Fruit fly (Drosophila melanogaster): ENCODE measurements around the gene CG4408.

The CG4408 gene

DNA sequence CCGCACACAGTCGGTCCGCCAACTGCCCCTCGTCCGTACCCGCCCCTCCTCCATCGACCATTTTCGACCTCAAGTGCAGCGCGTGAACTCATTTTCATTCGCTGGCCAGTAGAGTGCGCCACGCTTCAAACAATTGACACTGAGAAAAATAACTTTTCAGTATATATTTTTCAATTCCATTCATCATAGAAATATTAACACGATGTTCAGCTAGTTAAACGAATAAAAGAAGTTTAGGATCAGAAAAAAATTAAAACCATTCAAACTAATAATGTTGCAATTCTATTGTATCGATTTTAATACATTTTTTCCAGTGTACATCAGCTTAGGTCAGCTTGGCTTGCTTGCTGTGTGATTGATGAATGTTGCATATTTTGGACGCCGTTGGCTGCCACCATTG, 23.5 kb upstream of the CG4408 start (continued):
- TF ChIP-seq CG10274 (GFP tag; optimal IDR thresholded peaks at IDR 0.05) (no peak), tap (tag; optimal IDR thresholded peaks at IDR 0.05) (peak; percentile 48), ase (GFP tag; IDR thresholded peaks at IDR 0.05) (peak; percentile 43; the same call in 1 of the 3 replicates), toy (GFP tag; IDR thresholded peaks at IDR 0.05) (no peak), ci (GFP tag; IDR thresholded peaks at IDR 0.05) (peak; percentile 73), pum (GFP tag; optimal IDR thresholded peaks at IDR 0.05) (peak; percentile 46), CG10959 (GFP tag; IDR thresholded peaks at IDR 0.05) (no peak), CG30431 (GFP tag; optimal IDR thresholded peaks at IDR 0.05) (peak; percentile 2), Rx (GFP tag; IDR thresholded peaks at IDR 0.05) (no peak), unpg (GFP tag; optimal IDR thresholded peaks at IDR 0.05) (peak; percentile 74), caup (GFP tag; optimal IDR thresholded peaks at IDR 0.05; ENCODE audit: severe bottlenecking) (no peak), Hr3 (GFP tag; optimal IDR thresholded peaks at IDR 0.05) (peak; percentile 38), CG10431 (GFP tag; optimal IDR thresholded peaks at IDR 0.05) (no peak), hkb (optimal IDR thresholded peaks at IDR 0.05) (no peak), hkb (GFP tag; IDR thresholded peaks at IDR 0.05) (peak; percentile 66), CG2875 (GFP tag; optimal IDR thresholded peaks at IDR 0.05) (peak; percentile 44), slbo (GFP tag; IDR thresholded peaks at IDR 0.05) (no peak), CG18619 (GFP tag; optimal IDR thresholded peaks at IDR 0.05) (no peak), Sox102F (GFP tag; optimal IDR thresholded peaks at IDR 0.05) (peak; percentile 80), Hey (tag; optimal IDR thresholded peaks at IDR 0.05) (no peak), shn (GFP tag; optimal IDR thresholded peaks at IDR 0.05) (no peak), Dek (tag; optimal IDR thresholded peaks at IDR 0.05) (peak; percentile 9), nerfin-1 (tag; optimal IDR thresholded peaks at IDR 0.05) (peak; percentile 25), Mes4 (GFP tag; optimal IDR thresholded peaks at IDR 0.05) (peak; percentile 22), phol (tag; optimal IDR thresholded peaks at IDR 0.05) (peak; percentile 74), BtbVII (GFP tag; optimal IDR thresholded peaks at IDR 0.05) (no peak), CG3163 (GFP tag; optimal IDR thresholded peaks at IDR 0.05) (no peak), gt (GFP tag; IDR thresholded peaks at IDR 0.05) (no peak), CG34224 (GFP tag; IDR thresholded peaks at IDR 0.05; ENCODE audit: partially characterized antibody) (no peak), CG4820 (GFP tag; optimal IDR thresholded peaks at IDR 0.05) (peak; percentile 60), HLH4C (GFP tag; IDR thresholded peaks at IDR 0.05; ENCODE audit: partially characterized antibody) (no peak), CG17385 (GFP tag; optimal IDR thresholded peaks at IDR 0.05) (peak; percentile 28), aop (GFP tag; IDR thresholded peaks at IDR 0.05) (no peak), pzg (GFP tag; optimal IDR thresholded peaks at IDR 0.05) (no peak), lab (GFP tag; optimal IDR thresholded peaks at IDR 0.05) (peak; percentile 23), fru (optimal IDR thresholded peaks at IDR 0.05) (no peak), CG7839 (tag; optimal IDR thresholded peaks at IDR 0.05) (peak; percentile 50), vvl (GFP tag; IDR thresholded peaks at IDR 0.05) (peak; percentile 51; the same call in 1 of the 2 replicates), Kr (GFP tag; optimal IDR thresholded peaks at IDR 0.05) (no peak), CG9876 (GFP tag; optimal IDR thresholded peaks at IDR 0.05) (no peak), crc (GFP tag; optimal IDR thresholded peaks at IDR 0.05) (no peak), CG2202 (tag; optimal IDR thresholded peaks at IDR 0.05) (no peak), CG9215 (GFP tag; IDR thresholded peaks at IDR 0.05) (no peak), lmd (GFP tag; IDR thresholded peaks at IDR 0.05) (peak; percentile 29; the same call in 1 of the 2 replicates), CG15696 (tag; optimal IDR thresholded peaks at IDR 0.05) (peak; percentile 39), mld (GFP tag; IDR thresholded peaks at IDR 0.05; ENCODE audit: partially characterized antibody) (no peak), Drgx (GFP tag; IDR thresholded peaks at IDR 0.05) (peak; percentile 70), CG9609 (GFP tag; optimal IDR thresholded peaks at IDR 0.05) (no peak), CG13624 (GFP tag; optimal IDR thresholded peaks at IDR 0.05) (no peak), slou (GFP tag; optimal IDR thresholded peaks at IDR 0.05) (no peak), CG6254 (GFP tag; optimal IDR thresholded peaks at IDR 0.05) (peak; percentile 28), lola (GFP tag; optimal IDR thresholded peaks at IDR 0.05) (peak in 1 of 3 experiments; percentile 23)

All from whole organism, embryonic.